Worm (Caenorhabditis elegans) whole organism, early embryonic: ENCODE measurements around the gene F20E11.18.

Experiments
- flt-1 ChIP-seq: fragments of 200-800 bp; sonication (Bioruptor generic); IDR thresholded peaks from 2 replicates; pipeline ENCODE4 v1.3.6; 2022; ENCODE audit warnings: missing genetic modification characterization, missing compliant biosample characterization
- scrt-1 ChIP-seq: fragments of 200-800 bp; sonication (Bioruptor generic); IDR thresholded peaks from 2 replicates; pipeline ENCODE4 v1.3.6; 2022; ENCODE audit warnings: missing genetic modification characterization, missing compliant biosample characterization

DNA sequence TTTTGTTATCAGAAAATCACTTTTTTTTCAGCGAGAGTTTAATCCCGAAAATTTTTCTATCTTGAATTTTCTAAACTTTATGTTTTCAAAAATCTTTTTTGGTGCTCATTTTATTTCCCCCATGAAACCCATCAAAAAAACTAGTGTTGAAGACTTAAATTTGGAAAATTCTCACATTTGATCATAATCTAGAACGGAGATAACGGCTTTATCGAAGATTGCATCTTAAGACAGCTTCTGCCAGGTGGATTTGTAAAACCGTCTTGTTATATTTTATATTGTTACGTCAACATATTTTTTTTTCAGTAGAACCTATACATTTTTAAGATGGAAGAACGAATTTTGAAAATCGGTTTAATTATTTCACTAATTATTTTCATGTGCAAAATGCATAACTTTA is 21.4 kb downstream of the F20E11.18 start, which contains the start of gene T27C5.12:
- TF ChIP-seq flt-1 (GFP tag; lab: Robert Waterston, UW): no peak
- TF ChIP-seq scrt-1: no peak
